Worm (Caenorhabditis elegans) whole organism, mixed stage, embryonic: ENCODE results near the gene grld-1.

Experiments
- ceh-43 ChIP-seq: fragments of 200-800 bp; sonication (Bioruptor generic); optimal IDR thresholded peaks from 2 replicates; lab custom pipeline; 2018; ENCODE audit warnings: mild to moderate bottlenecking, missing genetic modification characterization, moderate library complexity, missing compliant biosample characterization
- elt-1 ChIP-seq: sonication (generic microtip); optimal IDR thresholded peaks from 2 replicates; lab custom pipeline; 2017; ENCODE audit warnings: missing genetic modification characterization, mild to moderate bottlenecking, missing compliant biosample characterization, antibody characterized with exemption, moderate library complexity, borderline replicate concordance; ENCODE audit not compliant: insufficient read depth
- flh-1 ChIP-seq: fragments of 200-800 bp; sonication (Bioruptor generic); optimal IDR thresholded peaks from 2 replicates; lab custom pipeline; 2018; ENCODE audit warnings: mild to moderate bottlenecking, missing genetic modification characterization, moderate library complexity, missing compliant biosample characterization
- lin-13 ChIP-seq: fragments of 150-350 bp; optimal IDR thresholded peaks from 2 replicates; lab custom pipeline; 2014; ENCODE audit warnings: missing biosample characterization, missing genetic modification characterization
- lsy-2 ChIP-seq: fragments of 150-350 bp; optimal IDR thresholded peaks from 2 replicates; lab custom pipeline; 2014; ENCODE audit warnings: missing biosample characterization, missing genetic modification characterization
- nhr-28 ChIP-seq: fragments of 150-350 bp; optimal IDR thresholded peaks from 2 replicates; lab custom pipeline; 2014; ENCODE audit warnings: missing biosample characterization, missing genetic modification characterization
- nhr-76 ChIP-seq: sonication (generic microtip); optimal IDR thresholded peaks from 2 replicates; lab custom pipeline; 2017; ENCODE audit warnings: missing biosample characterization, missing genetic modification characterization
- pha-4 ChIP-seq: fragments of 150-350 bp; optimal IDR thresholded peaks from 2 replicates; lab custom pipeline; 2018; ENCODE audit warnings: missing biosample characterization, missing genetic modification reagents, missing genetic modification characterization
- snpc-4 ChIP-seq: fragments of 150-350 bp; optimal IDR thresholded peaks from 2 replicates; lab custom pipeline; 2014; ENCODE audit warnings: missing biosample characterization, missing genetic modification characterization
- ztf-11 ChIP-seq: fragments of 150-350 bp; optimal IDR thresholded peaks from 2 replicates; lab custom pipeline; 2014; ENCODE audit warnings: missing biosample characterization, missing genetic modification characterization

DNA sequence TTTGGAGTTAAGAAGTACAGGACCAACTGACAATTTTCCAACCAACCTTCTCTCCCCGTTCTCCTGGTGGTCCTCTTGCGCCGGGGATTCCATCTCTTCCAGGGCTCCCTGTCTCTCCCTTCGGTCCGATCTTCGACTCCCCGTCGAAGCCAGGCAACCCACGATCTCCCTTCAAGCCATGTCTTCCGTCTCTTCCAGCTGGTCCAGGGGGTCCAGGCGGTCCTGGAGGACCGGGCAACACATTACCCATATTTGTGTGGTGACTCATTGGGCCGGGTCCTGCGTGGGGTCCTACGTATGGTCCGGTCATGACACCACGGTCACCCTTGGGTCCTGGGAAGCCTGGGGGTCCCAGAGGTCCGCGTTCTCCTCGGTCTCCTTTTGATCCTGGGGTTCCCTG lies 15.3 kb upstream of the grld-1 start:
- TF ChIP-seq ztf-11 (tag; lab: Kevin White, UChicago): no peak
- no peak for TF ChIP-seq snpc-4 (tag; lab: Kevin White, UChicago)
- TF ChIP-seq nhr-76: no peak
- no peak for TF ChIP-seq ceh-43 (GFP tag; lab: Kevin White, UChicago)
- no peak for TF ChIP-seq pha-4 (tag; lab: Kevin White, UChicago)
- TF ChIP-seq nhr-28 (tag; lab: Kevin White, UChicago): no peak
- TF ChIP-seq elt-1 (tag; lab: Kevin White, UChicago): no peak
- TF ChIP-seq flh-1 (GFP tag; lab: Kevin White, UChicago): no peak
- TF ChIP-seq lsy-2: no peak
- TF ChIP-seq lin-13 (tag; lab: Kevin White, UChicago): no peak
